Fruit fly (Drosophila melanogaster): Measurements from ENCODE around the gene vnd.

DNA sequence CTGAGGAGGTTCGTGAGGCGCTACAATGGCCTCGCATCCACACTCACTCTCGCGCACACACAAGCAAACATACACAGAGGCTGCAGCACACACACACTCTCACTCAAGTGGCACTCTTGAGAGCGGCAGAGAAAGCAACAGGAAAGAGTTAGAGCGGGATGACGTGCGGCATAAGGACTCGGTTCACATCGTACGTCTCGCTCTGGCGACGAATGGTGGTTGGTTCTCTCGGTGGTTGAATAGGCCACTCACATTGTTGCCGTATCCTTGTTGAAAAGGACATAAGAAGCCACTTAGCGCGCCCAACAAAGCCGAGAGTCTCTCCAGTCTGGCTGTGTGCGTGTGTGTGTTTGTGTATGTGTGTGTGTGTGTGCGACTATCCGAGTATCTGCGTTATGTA is 8.6 kb downstream of the vnd start:
- TF ChIP-seq CG8478 (optimal IDR thresholded peaks at IDR 0.05): no peak
- no peak for TF ChIP-seq CTCF (optimal IDR thresholded peaks at IDR 0.05)
